Worm (Caenorhabditis elegans) whole organism, young adult: ENCODE measurements around the gene toh-1.
"Not testable (repeated sequence)": the region's sequence is repeated elsewhere in the genome, so short reads cannot be mapped to it uniquely, and the experiment has no call there.

Experiments
- C06A6.2 ChIP-seq: fragments of 200-800 bp; sonication (Bioruptor generic); conservative IDR thresholded peaks from 2 replicates; pipeline ENCODE4 v1.3.6; 2022; ENCODE audit warnings: missing genetic modification characterization, missing compliant biosample characterization
- C17E4.6 ChIP-seq: fragments of 200-800 bp; sonication (Bioruptor generic); IDR thresholded peaks from 2 replicates; pipeline ENCODE4 v1.3.6; 2022; ENCODE audit warnings: missing genetic modification reagents, missing genetic modification characterization, missing compliant biosample characterization
- F33H1.4 ChIP-seq: fragments of 200-800 bp; sonication (Bioruptor generic); IDR thresholded peaks from 2 replicates; pipeline ENCODE4 v1.3.6; 2022; ENCODE audit warnings: missing genetic modification reagents, missing genetic modification characterization, missing compliant biosample characterization
- F37B4.10 ChIP-seq: fragments of 200-800 bp; sonication (Bioruptor generic); IDR thresholded peaks from 2 replicates; pipeline ENCODE4 v1.3.6; 2022; ENCODE audit warnings: missing genetic modification characterization, missing compliant biosample characterization
- K11D2.4 ChIP-seq: fragments of 200-800 bp; sonication (Bioruptor generic); IDR thresholded peaks from 2 replicates; pipeline ENCODE4 v1.3.6; 2022; ENCODE audit warnings: missing genetic modification reagents, missing genetic modification characterization, missing compliant biosample characterization
- Y53G8AR.9 ChIP-seq: fragments of 200-800 bp; sonication (Bioruptor generic); conservative IDR thresholded peaks from 2 replicates; pipeline ENCODE4 v1.3.6; 2022; ENCODE audit warnings: missing genetic modification reagents, missing genetic modification characterization, missing compliant biosample characterization
- Y95B8A.8 ChIP-seq: fragments of 200-800 bp; sonication (Bioruptor generic); IDR thresholded peaks from 2 replicates; pipeline ENCODE4 v1.3.6; 2022; ENCODE audit warnings: missing genetic modification reagents, missing genetic modification characterization, missing compliant biosample characterization
- ama-1 ChIP-seq, 3 experiments: fragments of 150-350 bp in 1 of 3; sonication (generic microtip) in 2 of 3; optimal IDR thresholded peaks; 2 replicates each; lab custom pipeline; 2014 to 2018; ENCODE audit warnings: missing biosample characterization in 2 of 3, missing genetic modification characterization in 2 of 3, missing genetic modification reagents in 2 of 3
- aptf-2 ChIP-seq: fragments of 200-800 bp; sonication (Bioruptor generic); conservative IDR thresholded peaks from 2 replicates; pipeline ENCODE4 v1.3.6; 2022; ENCODE audit warnings: missing genetic modification reagents, missing genetic modification characterization, missing compliant biosample characterization
- athp-1 ChIP-seq: sonication (generic microtip); optimal IDR thresholded peaks from 2 replicates; lab custom pipeline; 2017; ENCODE audit warnings: mild to moderate bottlenecking, missing genetic modification characterization, missing compliant biosample characterization
- attf-3 ChIP-seq: fragments of 200-800 bp; sonication (Bioruptor generic); conservative IDR thresholded peaks from 2 replicates; pipeline ENCODE4 v1.3.6; 2022; ENCODE audit warnings: missing genetic modification reagents, missing genetic modification characterization, missing compliant biosample characterization
- attf-5 ChIP-seq: fragments of 200-800 bp; sonication (Bioruptor generic); optimal IDR thresholded peaks from 2 replicates; lab custom pipeline; 2018; ENCODE audit warnings: mild to moderate bottlenecking, missing genetic modification characterization, missing compliant biosample characterization
- bed-2 ChIP-seq: fragments of 200-800 bp; sonication (Bioruptor generic); IDR thresholded peaks from 2 replicates; pipeline ENCODE4 v1.3.6; 2022; ENCODE audit warnings: missing genetic modification reagents, missing genetic modification characterization, missing compliant biosample characterization
- cebp-1 ChIP-seq, 2 experiments: fragments of 200-800 bp in 1 of 2; sonication (Bioruptor generic) in 1 of 2; sonication (generic microtip) in 1 of 2; IDR thresholded peaks in 1 of 2; optimal IDR thresholded peaks in 1 of 2; 2 replicates each; pipeline versions ENCODE4 v1.3.6 to Lab custom; 2017 to 2022; ENCODE audit warnings: missing compliant biosample characterization in 2 of 2, missing genetic modification characterization in 2 of 2, mild to moderate bottlenecking in 1 of 2, missing genetic modification reagents in 1 of 2, moderate library complexity in 1 of 2
- ceh-27 ChIP-seq: fragments of 200-800 bp; sonication (Bioruptor generic); optimal IDR thresholded peaks from 2 replicates; lab custom pipeline; 2018; ENCODE audit warnings: mild to moderate bottlenecking, missing genetic modification characterization, moderate library complexity, missing compliant biosample characterization
- ceh-91 ChIP-seq: fragments of 200-800 bp; sonication (Bioruptor generic); IDR thresholded peaks from 2 replicates; pipeline ENCODE4 v1.3.6; 2022; ENCODE audit warnings: missing genetic modification reagents, missing genetic modification characterization, missing compliant biosample characterization
- die-1 ChIP-seq: sonication (generic microtip); optimal IDR thresholded peaks from 2 replicates; lab custom pipeline; 2016; ENCODE audit warnings: missing genotype, mild to moderate bottlenecking, missing genetic modification characterization, missing compliant biosample characterization
- dox-1 ChIP-seq: fragments of 200-800 bp; sonication (Bioruptor generic); IDR thresholded peaks from 2 replicates; pipeline ENCODE4 v1.3.6; 2022; ENCODE audit warnings: missing genetic modification reagents, missing genetic modification characterization, missing compliant biosample characterization
- egl-18 ChIP-seq: fragments of 200-800 bp; sonication (Bioruptor generic); IDR thresholded peaks from 2 replicates; pipeline ENCODE4 v1.3.6; 2022; ENCODE audit warnings: missing genetic modification reagents, missing genetic modification characterization, missing compliant biosample characterization
- egl-44 ChIP-seq: fragments of 200-800 bp; sonication (Bioruptor generic); IDR thresholded peaks from 2 replicates; pipeline ENCODE4 v1.3.6; 2022; ENCODE audit warnings: missing genetic modification reagents, missing genetic modification characterization, missing compliant biosample characterization
- egrh-3 ChIP-seq: fragments of 200-800 bp; sonication (Bioruptor generic); IDR thresholded peaks from 2 replicates; pipeline ENCODE4 v1.3.6; 2022; ENCODE audit warnings: missing genetic modification reagents, missing genetic modification characterization, missing compliant biosample characterization
- ekl-4 ChIP-seq: fragments of 200-800 bp; sonication (Bioruptor generic); IDR thresholded peaks from 2 replicates; pipeline ENCODE4 v1.3.6; 2022; ENCODE audit warnings: missing genetic modification reagents, missing genetic modification characterization, missing compliant biosample characterization
- him-1 ChIP-seq: sonication (generic microtip); optimal IDR thresholded peaks from 2 replicates; lab custom pipeline; 2016; ENCODE audit warnings: missing genotype, missing genetic modification reagents, missing genetic modification characterization, missing compliant biosample characterization
- hmg-1.2 ChIP-seq: fragments of 200-800 bp; sonication (Bioruptor generic); IDR thresholded peaks from 2 replicates; pipeline ENCODE4 v1.3.6; 2022; ENCODE audit warnings: missing genetic modification reagents, missing genetic modification characterization, missing compliant biosample characterization
- hmg-20 ChIP-seq: fragments of 200-800 bp; sonication (Bioruptor generic); IDR thresholded peaks from 2 replicates; pipeline ENCODE4 v1.3.6; 2022; ENCODE audit warnings: missing genetic modification reagents, missing genetic modification characterization, missing compliant biosample characterization
- let-526 ChIP-seq: fragments of 200-800 bp; sonication (Bioruptor generic); IDR thresholded peaks from 2 replicates; pipeline ENCODE4 v1.3.6; 2022; ENCODE audit warnings: missing genetic modification reagents, missing genetic modification characterization, missing compliant biosample characterization
- let-607 ChIP-seq, 2 experiments: fragments of 200-800 bp in 1 of 2; sonication (Bioruptor generic) in 1 of 2; sonication (generic microtip) in 1 of 2; optimal IDR thresholded peaks; 2 replicates each; lab custom pipeline; 2016 to 2018; ENCODE audit warnings: mild to moderate bottlenecking in 2 of 2, missing compliant biosample characterization in 2 of 2, missing genetic modification characterization in 2 of 2, moderate library complexity in 2 of 2, missing genotype in 1 of 2
- lin-35 ChIP-seq, 3 experiments: fragments of 150-350 bp in 2 of 3; sonication (generic microtip) in 1 of 3; optimal IDR thresholded peaks; 2 replicates each; lab custom pipeline; 2014 to 2018; ENCODE audit warnings: missing biosample characterization in 3 of 3, missing genetic modification characterization in 3 of 3, missing genetic modification reagents in 3 of 3
- lin-40 ChIP-seq: sonication (generic microtip); optimal IDR thresholded peaks from 2 replicates; lab custom pipeline; 2016; ENCODE audit warnings: missing genetic modification characterization, mild to moderate bottlenecking, missing compliant biosample characterization, missing genotype, missing genetic modification reagents
- lin-54 ChIP-seq: fragments of 200-800 bp; sonication (Bioruptor generic); optimal IDR thresholded peaks from 2 replicates; lab custom pipeline; 2018; ENCODE audit warnings: mild to moderate bottlenecking, missing genetic modification characterization, missing compliant biosample characterization
- lir-1 ChIP-seq: fragments of 200-800 bp; sonication (Bioruptor generic); conservative IDR thresholded peaks from 2 replicates; pipeline ENCODE4 v1.3.6; 2022; ENCODE audit warnings: missing genetic modification reagents, missing genetic modification characterization, missing compliant biosample characterization
- mcd-1 ChIP-seq: fragments of 200-800 bp; sonication (Bioruptor generic); IDR thresholded peaks from 2 replicates; pipeline ENCODE4 v1.3.6; 2022; ENCODE audit warnings: missing genetic modification reagents, missing genetic modification characterization, missing compliant biosample characterization
- mxl-1 ChIP-seq: sonication (generic microtip); optimal IDR thresholded peaks from 2 replicates; lab custom pipeline; 2016; ENCODE audit warnings: missing genetic modification characterization, missing compliant biosample characterization
- nfya-1 ChIP-seq: sonication (generic microtip); optimal IDR thresholded peaks from 2 replicates; lab custom pipeline; 2017; ENCODE audit warnings: antibody characterized with exemption, missing compliant biosample characterization, missing genetic modification characterization, borderline replicate concordance; ENCODE audit not compliant: insufficient read depth
- nfyb-1 ChIP-seq: fragments of 200-800 bp; sonication (Bioruptor generic); IDR thresholded peaks from 2 replicates; pipeline ENCODE4 v1.3.6; 2022; ENCODE audit warnings: missing genetic modification reagents, missing genetic modification characterization, missing compliant biosample characterization
- nhr-27 ChIP-seq: fragments of 200-800 bp; sonication (Bioruptor generic); optimal IDR thresholded peaks from 2 replicates; lab custom pipeline; 2018; ENCODE audit warnings: mild to moderate bottlenecking, missing genetic modification characterization, moderate library complexity, missing compliant biosample characterization
- nhr-80 ChIP-seq: sonication (generic microtip); optimal IDR thresholded peaks from 2 replicates; lab custom pipeline; 2016; ENCODE audit warnings: missing genetic modification characterization, missing compliant biosample characterization
- pbrm-1 ChIP-seq: fragments of 200-800 bp; sonication (Bioruptor generic); IDR thresholded peaks from 2 replicates; pipeline ENCODE4 v1.3.6; 2022; ENCODE audit warnings: missing genetic modification reagents, missing genetic modification characterization, missing compliant biosample characterization
- rcor-1 ChIP-seq: fragments of 200-800 bp; sonication (Bioruptor generic); IDR thresholded peaks from 2 replicates; pipeline ENCODE4 v1.3.6; 2022; ENCODE audit warnings: missing genetic modification reagents, missing genetic modification characterization, missing compliant biosample characterization
- sea-2 ChIP-seq: fragments of 200-800 bp; sonication (Bioruptor generic); IDR thresholded peaks from 2 replicates; pipeline ENCODE4 v1.3.6; 2022; ENCODE audit warnings: missing genetic modification characterization, missing compliant biosample characterization
- unc-130 ChIP-seq: sonication (generic microtip); optimal IDR thresholded peaks from 2 replicates; lab custom pipeline; 2016; ENCODE audit warnings: missing genetic modification reagents, missing genetic modification characterization, missing compliant biosample characterization
- ztf-26 ChIP-seq: sonication (generic microtip); optimal IDR thresholded peaks from 2 replicates; lab custom pipeline; 2017; ENCODE audit warnings: missing genetic modification characterization, missing compliant biosample characterization
- ztf-28 ChIP-seq: fragments of 200-800 bp; sonication (Bioruptor generic); IDR thresholded peaks from 2 replicates; pipeline ENCODE4 v1.3.6; 2022; ENCODE audit warnings: missing genetic modification reagents, missing genetic modification characterization, missing compliant biosample characterization

toh-1 gene

DNA sequence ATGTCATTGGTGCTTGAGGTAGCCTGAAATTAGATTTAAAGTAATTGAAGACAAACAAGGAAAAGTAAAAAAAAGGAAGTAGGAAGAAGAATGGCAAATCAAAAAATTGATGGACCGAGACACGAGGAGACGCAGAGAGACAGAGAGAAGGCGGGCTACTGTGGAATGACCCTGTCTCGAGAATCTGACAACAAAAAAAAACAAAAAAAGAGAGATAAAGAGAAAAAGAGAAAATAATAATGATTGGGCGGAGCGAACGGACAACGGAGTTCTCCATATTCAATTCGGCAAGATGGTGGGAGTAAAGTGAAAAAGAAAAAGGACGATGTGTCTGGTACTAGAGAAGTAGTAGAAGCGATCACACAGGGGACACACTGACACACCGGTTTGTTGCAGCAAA lies at the start of gene toh-1:
Gene toh-1 (minus strand): TSS at position 23 of the 400 bp plus-strand sequence.
- no peak for TF ChIP-seq mxl-1
- TF ChIP-seq die-1 = no peak
- no peak for TF ChIP-seq athp-1
- TF ChIP-seq nhr-27 (tag; lab: Kevin White, UChicago) = no peak
- TF ChIP-seq lir-1 (GFP tag; lab: Robert Waterston, UW) = no peak
- TF ChIP-seq attf-5 (GFP tag; lab: Kevin White, UChicago) = no peak
- no peak for TF ChIP-seq nfya-1 (tag; lab: Kevin White, UChicago)
- no peak for TF ChIP-seq F37B4.10 (GFP tag; lab: Robert Waterston, UW)
- TF ChIP-seq ama-1 (optimal IDR thresholded peaks at IDR 0.05; lab: Kevin White, UChicago) = no peak
- TF ChIP-seq ama-1 (GFP tag; optimal IDR thresholded peaks at IDR 0.05; lab: Kevin White, UChicago) = no peak
- no peak for TF ChIP-seq C17E4.6 (GFP tag; lab: Robert Waterston, UW)
- TF ChIP-seq ztf-26 (tag; lab: Kevin White, UChicago) = no peak
- no peak for TF ChIP-seq him-1 (tag; lab: Kevin White, UChicago)
- TF ChIP-seq lin-35 (GFP tag; optimal IDR thresholded peaks at IDR 0.05; lab: Kevin White, UChicago) = no peak
- TF ChIP-seq hmg-20 (GFP tag; lab: Robert Waterston, UW) = no peak
- TF ChIP-seq K11D2.4 (GFP tag; lab: Robert Waterston, UW) = no peak
- TF ChIP-seq unc-130 (GFP tag; lab: Kevin White, UChicago) = no peak
- TF ChIP-seq Y53G8AR.9 (GFP tag; lab: Robert Waterston, UW) = no peak

DNA sequence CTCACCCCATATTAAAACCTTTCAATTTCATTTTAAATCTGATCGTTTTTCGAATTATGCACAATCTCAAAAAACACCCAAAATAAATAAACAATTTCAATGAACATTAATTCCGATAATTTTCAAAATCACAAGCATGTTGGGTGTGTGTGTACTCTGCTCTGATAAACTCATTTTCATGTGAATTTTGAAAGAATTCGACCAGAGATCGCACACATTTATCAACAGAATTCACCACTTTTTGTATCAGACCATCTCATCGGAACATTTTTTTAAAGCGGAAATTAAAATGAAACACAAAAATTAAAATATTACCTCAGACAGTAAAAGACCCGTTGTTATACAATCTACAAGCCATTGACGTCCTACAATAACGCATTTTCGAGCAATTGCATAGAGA lies 49.2 kb upstream of the toh-1 start:
- peak; percentile 23 for TF ChIP-seq nhr-80 (tag; lab: Kevin White, UChicago)
- 0 out of 2 replicates have a peak, but pooled peaks have one; percentile 11 for TF ChIP-seq hmg-1.2 (GFP tag; lab: Robert Waterston, UW)
- not testable (repeated sequence) for TF ChIP-seq cebp-1 (GFP tag; IDR thresholded peaks at IDR 0.05; lab: Robert Waterston, UW)
- peak; percentile 23 for TF ChIP-seq cebp-1 (tag; optimal IDR thresholded peaks at IDR 0.05; lab: Kevin White, UChicago)

DNA sequence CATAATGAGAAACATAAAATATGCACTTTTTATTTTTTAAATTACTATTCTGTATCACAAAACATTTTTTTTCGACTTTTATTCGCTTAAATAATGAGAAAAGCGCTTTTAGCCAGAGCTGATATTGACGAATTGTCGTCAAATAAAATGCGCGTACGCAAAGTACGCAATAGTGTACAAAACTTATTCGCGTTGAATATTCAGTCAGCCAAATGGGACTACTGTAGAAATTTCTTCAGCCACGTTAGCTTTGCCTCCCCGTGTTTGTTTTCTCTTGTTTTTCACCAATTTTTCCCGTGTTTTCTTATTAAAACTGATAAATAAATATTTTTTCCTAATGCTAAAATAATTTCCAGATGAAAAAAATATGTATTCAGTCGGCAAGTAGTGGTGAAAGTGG lies 48.2 kb upstream of the toh-1 start:
- TF ChIP-seq ztf-28 (GFP tag; lab: Robert Waterston, UW) (peak; percentile 59; the same call in 1 of the 2 replicates), ekl-4 (GFP tag; lab: Robert Waterston, UW) (peak; percentile 50; the same call in 1 of the 2 replicates), rcor-1 (GFP tag; lab: Robert Waterston, UW) (peak; percentile 73), cebp-1 (GFP tag; IDR thresholded peaks at IDR 0.05; lab: Robert Waterston, UW) (peak; percentile 73), cebp-1 (tag; optimal IDR thresholded peaks at IDR 0.05; lab: Kevin White, UChicago) (peak; percentile 39), C06A6.2 (GFP tag; lab: Robert Waterston, UW) (peak; percentile 68), F33H1.4 (GFP tag; lab: Robert Waterston, UW) (peak; percentile 59), bed-2 (GFP tag; lab: Robert Waterston, UW) (peak; percentile 81), dox-1 (GFP tag; lab: Robert Waterston, UW) (peak; percentile 91), K11D2.4 (GFP tag; lab: Robert Waterston, UW) (peak; percentile 94), egl-44 (GFP tag; lab: Robert Waterston, UW) (0 out of 2 replicates have a peak, but pooled peaks have one; percentile 36), ceh-91 (GFP tag; lab: Robert Waterston, UW) (peak; percentile 64; the same call in 1 of the 2 replicates), attf-3 (GFP tag; lab: Robert Waterston, UW) (peak; percentile 68), pbrm-1 (GFP tag; lab: Robert Waterston, UW) (peak; percentile 80), hmg-1.2 (GFP tag; lab: Robert Waterston, UW) (peak; percentile 96), aptf-2 (GFP tag; lab: Robert Waterston, UW) (0 out of 2 replicates have a peak, but pooled peaks have one; percentile 15), nfyb-1 (peak; percentile 89), C17E4.6 (GFP tag; lab: Robert Waterston, UW) (peak; percentile 47; the same call in 1 of the 2 replicates), mcd-1 (GFP tag; lab: Robert Waterston, UW) (peak; percentile 91), egrh-3 (GFP tag; lab: Robert Waterston, UW) (0 out of 2 replicates have a peak, but pooled peaks have one; percentile 11), egl-18 (GFP tag; lab: Robert Waterston, UW) (peak; percentile 56; the same call in 1 of the 2 replicates), attf-5 (GFP tag; lab: Kevin White, UChicago) (peak; percentile 28), lin-54 (GFP tag; lab: Kevin White, UChicago) (peak; percentile 28), let-526 (GFP tag; lab: Robert Waterston, UW) (peak; percentile 85; the same call in 1 of the 2 replicates), lin-40 (tag; lab: Kevin White, UChicago) (peak; percentile 50), let-607 (tag; optimal IDR thresholded peaks at IDR 0.05; lab: Kevin White, UChicago) (peak in 1 of 2 experiments; percentile 60), sea-2 (GFP tag; lab: Robert Waterston, UW) (0 out of 2 replicates have a peak, but pooled peaks have one; percentile 13), ceh-27 (GFP tag; lab: Kevin White, UChicago) (peak; percentile 4), Y95B8A.8 (0 out of 2 replicates have a peak, but pooled peaks have one; percentile 53)
